Fruit fly (Drosophila melanogaster) S2 (cell line): Measurements from ENCODE around the gene CG13239.

Experiments used
- CG8478 ChIP-seq: fragments of >200 bp; optimal IDR thresholded peaks from 2 replicates; lab custom pipeline; 2018
- CTCF ChIP-seq, 2 experiments: fragments of >200 bp; optimal IDR thresholded peaks; 2 replicates each; lab custom pipeline; 2018

DNA sequence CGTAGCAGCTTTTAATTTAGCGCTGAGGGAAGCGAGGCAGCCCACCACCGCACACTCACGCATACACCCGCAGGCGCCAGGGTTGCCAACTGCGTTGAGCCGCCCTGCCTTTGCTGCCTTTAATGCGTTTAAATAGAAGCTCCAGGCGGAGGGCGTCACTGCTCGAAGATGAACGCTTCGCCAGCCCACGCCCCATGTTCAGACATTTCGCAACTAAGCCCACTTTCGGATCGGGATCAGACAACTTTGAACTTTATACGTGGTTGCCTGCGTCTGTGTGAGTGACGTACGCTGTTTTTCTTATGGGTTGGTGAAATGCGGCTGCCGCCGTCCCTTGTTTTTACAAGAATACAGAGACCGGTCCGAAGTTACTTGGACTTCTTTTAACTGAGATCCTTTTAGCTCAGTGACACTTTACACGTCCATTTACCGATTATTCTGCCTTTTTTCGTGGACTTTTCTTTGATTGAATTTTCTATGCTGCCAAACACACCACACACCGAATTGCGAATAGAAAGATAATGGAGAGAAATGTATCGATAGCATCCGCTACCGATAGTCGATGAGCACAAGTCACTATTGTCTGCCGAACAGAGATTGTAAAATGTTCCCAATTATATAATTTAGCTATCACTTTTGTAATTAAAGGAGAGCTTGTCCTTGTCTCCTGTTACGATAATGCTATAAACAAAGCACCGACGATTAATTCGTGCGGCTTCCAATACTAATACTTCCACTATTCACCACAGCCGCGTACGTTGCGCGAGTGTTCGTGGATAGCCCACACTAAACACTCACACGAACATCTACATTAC is 10.7 kb downstream of the CG13239 start:
- TF ChIP-seq CG8478 (lab: Kevin White, UChicago), result no peak
- no peak for TF ChIP-seq CTCF (optimal IDR thresholded peaks at IDR 0.05; lab: Kevin White, UChicago)
